Fruit fly (Drosophila melanogaster): ENCODE results near the gene Gr63a.
A peak's percentile ranks its signal among the peaks of the same experiment; 100 is the strongest.

Gene Gr63a

DNA sequence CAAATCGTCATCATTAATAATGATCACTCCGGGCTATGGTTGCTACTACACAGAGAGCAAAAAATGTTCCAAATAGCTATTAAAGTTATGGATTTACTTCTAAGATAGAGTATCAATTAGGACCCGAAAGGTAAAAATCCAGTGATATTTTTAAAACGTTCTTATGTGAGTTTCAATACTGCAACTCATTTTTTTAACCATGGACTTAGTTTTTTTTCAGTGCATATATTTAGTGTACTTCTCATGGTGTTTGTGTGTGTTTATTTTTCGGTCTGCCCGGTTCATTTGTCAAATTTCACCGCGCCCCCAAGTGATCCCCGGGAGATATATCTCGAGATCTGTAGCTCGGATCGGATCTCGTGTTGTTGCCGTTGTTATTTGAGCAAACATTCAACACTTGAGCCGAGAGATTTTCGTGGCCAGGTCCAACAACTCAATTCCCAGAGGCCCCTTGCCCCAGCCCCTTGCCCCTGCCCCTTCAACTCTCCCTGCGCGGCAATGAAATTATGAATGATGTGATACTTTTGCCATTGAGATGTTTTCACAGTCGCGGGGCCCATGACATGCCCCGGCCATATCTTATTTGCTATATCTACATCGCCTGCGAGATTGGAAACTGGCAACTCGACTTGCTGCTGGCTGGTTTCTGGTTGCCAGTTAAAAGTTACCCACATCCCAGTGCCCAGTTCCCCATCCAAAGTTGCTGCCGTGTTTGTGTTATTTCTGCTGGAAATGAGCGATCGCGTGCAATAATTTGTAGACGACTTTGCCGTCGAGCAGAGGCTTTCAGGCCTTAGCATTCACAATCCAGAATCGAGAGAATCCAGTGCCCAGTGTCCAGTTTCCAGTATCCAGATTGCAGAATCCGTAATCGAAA is 33.7 kb downstream of the Gr63a start:
- no peak for TF ChIP-seq toe (GFP tag; optimal IDR thresholded peaks at IDR 0.05)
- no peak for TF ChIP-seq cnc (optimal IDR thresholded peaks at IDR 0.05)
- TF ChIP-seq bab1 (GFP tag; optimal IDR thresholded peaks at IDR 0.05) = no peak
- TF ChIP-seq CG1620 (GFP tag; optimal IDR thresholded peaks at IDR 0.05) = no peak
- no peak for TF ChIP-seq ovo (GFP tag; optimal IDR thresholded peaks at IDR 0.05)

DNA sequence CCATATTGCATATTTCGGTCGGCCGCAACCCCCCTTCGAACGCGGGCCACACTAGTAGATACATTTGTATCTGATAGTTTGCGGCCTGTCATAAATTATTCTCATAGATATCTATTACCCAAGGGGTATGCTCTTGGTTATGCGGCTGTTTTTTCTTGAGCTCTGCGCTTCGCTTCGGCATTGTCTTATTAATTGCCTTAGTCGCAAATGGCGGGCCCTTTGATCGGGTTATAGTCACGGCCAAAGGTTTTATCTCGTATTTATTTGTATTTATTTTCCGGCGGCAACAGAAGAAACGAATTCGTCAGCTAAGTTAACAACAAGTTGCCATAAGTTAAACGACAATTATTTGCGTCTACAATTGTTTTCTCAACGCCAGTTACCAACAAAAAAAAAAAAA is 40.4 kb downstream of the Gr63a start:
- TF ChIP-seq toe (GFP tag; optimal IDR thresholded peaks at IDR 0.05) (no peak), kay (GFP tag; ENCODE audit: borderline replicate concordance) (peak; percentile 61)

DNA sequence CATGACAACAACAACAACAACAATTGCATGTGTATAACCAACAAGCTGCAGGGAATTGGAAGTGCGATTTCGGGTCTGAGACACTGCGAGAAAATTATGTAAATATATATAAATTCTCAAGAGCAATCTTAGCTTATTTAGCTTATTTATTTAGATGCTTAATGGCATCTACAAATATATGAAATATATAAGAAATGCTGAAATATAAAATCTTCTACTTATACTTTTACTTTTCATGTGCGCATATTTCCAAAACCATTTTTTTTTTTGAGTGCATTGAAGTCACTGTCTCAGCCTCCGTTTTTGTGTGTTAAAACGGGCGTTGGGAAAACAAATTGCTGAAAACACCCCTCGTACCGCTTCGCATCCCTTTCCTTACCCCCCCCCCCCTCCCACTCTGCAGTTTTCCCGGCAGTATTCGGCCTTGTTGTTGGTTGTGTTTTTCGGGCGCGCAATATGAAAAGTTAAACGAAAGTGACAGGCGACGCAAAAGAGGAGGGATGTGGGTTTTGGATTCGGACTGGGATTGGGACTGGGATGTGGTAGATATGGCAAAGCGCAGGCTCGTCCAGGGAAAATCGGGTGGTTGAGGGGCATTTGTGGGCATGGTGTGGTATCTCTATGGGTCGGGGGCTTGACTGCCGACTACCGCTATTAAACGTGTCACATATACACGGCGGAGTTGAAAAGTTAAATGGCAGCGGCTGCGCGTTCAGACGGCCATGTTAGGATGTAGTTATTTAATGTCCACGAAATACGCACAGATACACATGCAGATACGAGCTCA is 41.0 kb downstream of the Gr63a start:
- TF ChIP-seq CG7045 (GFP tag; optimal IDR thresholded peaks at IDR 0.05) = no peak
- TF ChIP-seq kay (GFP tag; ENCODE audit: borderline replicate concordance) = no peak

DNA sequence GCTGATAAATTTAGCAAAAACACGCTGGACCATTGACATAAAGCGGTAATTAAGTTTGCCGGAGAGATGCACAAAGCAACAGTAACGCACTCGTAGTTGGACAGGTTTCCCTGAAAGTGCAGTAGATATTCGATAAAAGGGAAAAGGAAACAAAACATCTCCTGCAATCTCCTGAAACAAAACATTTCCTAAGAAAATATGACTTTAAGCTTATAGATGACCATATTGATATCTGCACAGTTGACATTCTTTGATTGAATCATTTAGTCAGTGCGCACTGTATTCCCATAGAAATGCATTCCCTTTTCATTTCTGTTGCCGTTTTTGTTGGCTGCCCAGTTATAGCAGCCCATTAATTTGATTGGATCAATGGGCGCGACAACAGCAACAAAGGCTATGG is 43.6 kb downstream of the Gr63a start:
- no peak for TF ChIP-seq cic (GFP tag; optimal IDR thresholded peaks at IDR 0.05)
- TF ChIP-seq CG11617 (GFP tag; optimal IDR thresholded peaks at IDR 0.05) = no peak
- no peak for TF ChIP-seq Crg-1 (GFP tag; optimal IDR thresholded peaks at IDR 0.05)
- no peak for TF ChIP-seq pad (GFP tag; optimal IDR thresholded peaks at IDR 0.05)
- no peak for TF ChIP-seq Mnt (GFP tag; optimal IDR thresholded peaks at IDR 0.05)
- TF ChIP-seq Hr96 (GFP tag; optimal IDR thresholded peaks at IDR 0.05) = no peak
- TF ChIP-seq CG33017 (tag; optimal IDR thresholded peaks at IDR 0.05) = no peak
- no peak for TF ChIP-seq CG14711 (tag; optimal IDR thresholded peaks at IDR 0.05)
- no peak for TF ChIP-seq CG12768 (GFP tag; optimal IDR thresholded peaks at IDR 0.05)
- TF ChIP-seq bab1 (GFP tag; optimal IDR thresholded peaks at IDR 0.05) = no peak

DNA sequence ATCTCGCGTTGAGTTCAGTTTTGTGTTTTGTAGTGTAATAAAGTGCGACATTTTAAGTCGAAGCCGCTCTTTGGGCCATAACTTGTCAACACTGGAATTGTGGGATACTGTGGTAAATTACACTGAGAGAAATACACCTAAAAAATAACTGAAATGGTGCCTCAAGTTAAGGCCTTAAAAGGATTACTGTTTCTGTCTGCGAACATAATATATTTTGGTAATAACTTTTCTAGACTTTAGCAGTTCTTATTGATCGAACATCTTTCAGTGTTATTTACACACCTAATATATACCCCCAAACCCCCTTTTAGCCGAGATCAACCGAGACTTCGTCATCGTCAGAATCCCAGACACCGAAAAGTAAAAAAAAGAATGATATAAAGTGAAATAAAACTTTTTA is 44.6 kb downstream of the Gr63a start:
- TF ChIP-seq Crg-1 (GFP tag; optimal IDR thresholded peaks at IDR 0.05) (no peak), CG11617 (GFP tag; optimal IDR thresholded peaks at IDR 0.05) (no peak), CG5204 (GFP tag; optimal IDR thresholded peaks at IDR 0.05) (no peak), cnc (optimal IDR thresholded peaks at IDR 0.05) (no peak), pad (GFP tag; optimal IDR thresholded peaks at IDR 0.05) (no peak), CG7101 (tag; optimal IDR thresholded peaks at IDR 0.05) (no peak), cic (GFP tag; optimal IDR thresholded peaks at IDR 0.05) (no peak), CG1620 (GFP tag; optimal IDR thresholded peaks at IDR 0.05) (no peak), CG7045 (GFP tag; optimal IDR thresholded peaks at IDR 0.05) (no peak), tj (GFP tag; optimal IDR thresholded peaks at IDR 0.05) (no peak), CG14711 (tag; optimal IDR thresholded peaks at IDR 0.05) (no peak), bab1 (GFP tag; optimal IDR thresholded peaks at IDR 0.05) (no peak), CG12768 (GFP tag; optimal IDR thresholded peaks at IDR 0.05) (no peak), toe (GFP tag; optimal IDR thresholded peaks at IDR 0.05) (no peak), Clk (GFP tag; optimal IDR thresholded peaks at IDR 0.05) (no peak), ovo (GFP tag; optimal IDR thresholded peaks at IDR 0.05) (no peak), Mnt (GFP tag; optimal IDR thresholded peaks at IDR 0.05) (no peak), CG33017 (tag; optimal IDR thresholded peaks at IDR 0.05) (no peak), kay (GFP tag; ENCODE audit: borderline replicate concordance) (no peak)

DNA sequence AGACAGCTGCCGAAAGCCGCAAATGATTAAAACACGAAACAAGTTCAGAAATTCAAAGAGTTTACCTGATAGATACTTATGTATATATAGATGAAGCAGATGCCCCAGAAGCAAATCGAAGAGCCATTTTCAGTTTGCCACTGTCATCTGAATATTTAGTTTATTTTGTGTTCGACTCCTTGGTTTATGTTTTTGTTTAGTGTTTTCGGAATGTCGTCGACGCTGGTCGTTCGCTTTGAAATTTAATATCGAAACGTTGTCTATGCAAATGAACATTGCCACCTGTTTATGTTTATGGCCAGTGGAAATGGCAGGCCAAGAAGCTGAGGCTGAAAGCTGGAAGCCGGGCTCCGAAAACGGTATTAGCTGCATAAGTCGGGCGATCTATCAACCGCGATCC is 45.4 kb downstream of the Gr63a start:
- TF ChIP-seq CG7101 (tag; optimal IDR thresholded peaks at IDR 0.05) (no peak), Hr96 (GFP tag; optimal IDR thresholded peaks at IDR 0.05) (no peak), ovo (GFP tag; optimal IDR thresholded peaks at IDR 0.05) (no peak), CG11617 (GFP tag; optimal IDR thresholded peaks at IDR 0.05) (no peak), Crg-1 (GFP tag; optimal IDR thresholded peaks at IDR 0.05) (no peak), tj (GFP tag; optimal IDR thresholded peaks at IDR 0.05) (no peak), toe (GFP tag; optimal IDR thresholded peaks at IDR 0.05) (no peak), pad (GFP tag; optimal IDR thresholded peaks at IDR 0.05) (no peak), kay (GFP tag; ENCODE audit: borderline replicate concordance) (no peak), CG12768 (GFP tag; optimal IDR thresholded peaks at IDR 0.05) (no peak), CG5204 (GFP tag; optimal IDR thresholded peaks at IDR 0.05) (no peak), bab1 (GFP tag; optimal IDR thresholded peaks at IDR 0.05) (no peak)

DNA sequence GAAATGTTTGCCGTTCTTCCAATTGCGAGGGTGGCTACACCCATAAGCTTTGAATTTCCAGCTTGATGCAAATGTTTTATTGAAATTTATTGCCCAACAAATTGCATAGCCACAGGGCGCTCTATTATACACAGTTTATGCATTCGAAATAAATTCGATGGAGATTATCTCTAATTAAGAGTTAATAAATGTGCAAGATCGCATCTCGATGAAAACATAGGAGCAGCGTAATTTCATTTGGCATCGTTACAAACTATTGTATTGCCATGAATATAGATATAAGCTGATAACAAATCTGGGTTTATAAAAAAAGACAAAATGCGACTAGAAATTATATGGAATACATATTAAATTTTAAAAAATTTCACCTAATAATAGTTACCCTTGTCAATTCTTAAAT is 45.9 kb downstream of the Gr63a start:
- TF ChIP-seq CG7045 (GFP tag; optimal IDR thresholded peaks at IDR 0.05) (no peak), Crg-1 (GFP tag; optimal IDR thresholded peaks at IDR 0.05) (no peak), Hr96 (GFP tag; optimal IDR thresholded peaks at IDR 0.05) (no peak), Clk (GFP tag; optimal IDR thresholded peaks at IDR 0.05) (no peak), CG14711 (tag; optimal IDR thresholded peaks at IDR 0.05) (no peak), Mnt (GFP tag; optimal IDR thresholded peaks at IDR 0.05) (no peak), kay (GFP tag; ENCODE audit: borderline replicate concordance) (no peak), CG5204 (GFP tag; optimal IDR thresholded peaks at IDR 0.05) (no peak), ovo (GFP tag; optimal IDR thresholded peaks at IDR 0.05) (no peak), cnc (optimal IDR thresholded peaks at IDR 0.05) (no peak), toe (GFP tag; optimal IDR thresholded peaks at IDR 0.05) (no peak), bab1 (GFP tag; optimal IDR thresholded peaks at IDR 0.05) (no peak), pad (GFP tag; optimal IDR thresholded peaks at IDR 0.05) (no peak), cic (GFP tag; optimal IDR thresholded peaks at IDR 0.05) (no peak), CG33017 (tag; optimal IDR thresholded peaks at IDR 0.05) (no peak), CG1620 (GFP tag; optimal IDR thresholded peaks at IDR 0.05) (no peak), tj (GFP tag; optimal IDR thresholded peaks at IDR 0.05) (no peak)

All from whole organism, adult.